Worm (Caenorhabditis elegans): ENCODE results near the gene T08B6.4.

ce11 chrIV:4937647-4938046 lies 32.2 kb downstream of the T08B6.4 start, which contains the start of gene fbxa-86:
- TF ChIP-seq mab-5 (tag; optimal IDR thresholded peaks at IDR 0.05) = no peak
- no peak for TF ChIP-seq M03D4.4 (tag; optimal IDR thresholded peaks at IDR 0.05)
- TF ChIP-seq nhr-76 (tag; optimal IDR thresholded peaks at IDR 0.05) = no peak
- TF ChIP-seq sptf-1 (tag; optimal IDR thresholded peaks at IDR 0.05) = no peak
- TF ChIP-seq pha-4 (tag; optimal IDR thresholded peaks at IDR 0.05) = no peak
- TF ChIP-seq unc-62 (GFP tag; optimal IDR thresholded peaks at IDR 0.05) = no peak
- no peak for TF ChIP-seq hlh-1 (tag; optimal IDR thresholded peaks at IDR 0.05)
- no peak for TF ChIP-seq snpc-4 (tag; optimal IDR thresholded peaks at IDR 0.05)
- TF ChIP-seq elt-3 (tag; optimal IDR thresholded peaks at IDR 0.05) = no peak
- TF ChIP-seq nhr-28 (tag; optimal IDR thresholded peaks at IDR 0.05) = no peak
- no peak for TF ChIP-seq nhr-237 (tag; optimal IDR thresholded peaks at IDR 0.05)
